Worm (Caenorhabditis elegans): Measurements from ENCODE around the gene unc-115.
A peak's percentile ranks its signal among the peaks of the same experiment; 100 is the strongest.

Gene unc-115

DNA sequence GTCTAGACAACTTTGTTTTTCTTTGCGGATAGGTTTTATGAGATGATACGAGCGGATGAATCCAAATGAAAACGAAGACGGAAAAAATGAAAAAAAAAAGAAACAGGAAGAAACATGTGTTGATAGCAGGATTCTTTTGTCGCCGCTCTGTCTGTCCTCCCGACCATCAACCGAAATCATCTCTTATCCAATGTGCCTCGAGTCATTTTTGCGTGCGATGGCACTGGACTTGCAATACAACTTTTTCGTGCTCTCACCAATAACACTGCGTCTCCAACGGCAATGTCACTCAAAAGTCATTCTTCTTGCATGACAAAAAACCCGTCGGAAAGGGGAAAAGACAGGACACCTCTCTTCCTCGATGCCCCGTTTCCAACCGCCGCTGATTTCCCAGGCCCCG, 29.6 kb downstream of the unc-115 start, which contains the start of gene ncs-4:
TSS of gene ncs-4 (plus strand) at position 227 of the 400 bp plus-strand sequence.
- no peak for TF ChIP-seq nhr-10 (tag; optimal IDR thresholded peaks at IDR 0.05)
- TF ChIP-seq hlh-11 (tag; optimal IDR thresholded peaks at IDR 0.05) = peak; percentile 37
- TF ChIP-seq Y5F2A.4 (GFP tag; optimal IDR thresholded peaks at IDR 0.05) = no peak
- peak in 1 of 2 experiments; percentile 65 for TF ChIP-seq daf-16 (GFP tag; optimal IDR thresholded peaks at IDR 0.05)
- TF ChIP-seq daf-16 (tag; optimal IDR thresholded peaks at IDR 0.05) = no peak

ce11 chrX:10182613-10183012, 35.9 kb downstream of the unc-115 start:
- TF ChIP-seq aha-1 (tag) (peak; percentile 93), nhr-42 (GFP tag; IDR thresholded peaks at IDR 0.05) (no peak)

ce11 chrX:10183695-10184094, 37.0 kb downstream of the unc-115 start, which contains the start of gene arrd-28:
Gene arrd-28, plus strand, starts transcription at chrX:10183995.
- no peak for TF ChIP-seq ztf-7 (tag; optimal IDR thresholded peaks at IDR 0.05)
- TF ChIP-seq Y48G9A.11 (GFP tag; IDR thresholded peaks at IDR 0.05) = no peak
- no peak for TF ChIP-seq aha-1 (tag)
- 0 out of 2 replicates have a peak, but pooled peaks have one; percentile 24 for TF ChIP-seq php-3 (GFP tag; IDR thresholded peaks at IDR 0.05)
- TF ChIP-seq mes-2 (tag; optimal IDR thresholded peaks at IDR 0.05; ENCODE audit: poor library complexity, severe bottlenecking) = no peak
- TF ChIP-seq sdz-12 (GFP tag; optimal IDR thresholded peaks at IDR 0.05) = no peak
- no peak for TF ChIP-seq ZK546.5 (tag; optimal IDR thresholded peaks at IDR 0.05)
- no peak for TF ChIP-seq cey-2 (tag; optimal IDR thresholded peaks at IDR 0.05; ENCODE audit: borderline replicate concordance, insufficient read depth)
- no peak for TF ChIP-seq dmd-8 (GFP tag; IDR thresholded peaks at IDR 0.05)

DNA sequence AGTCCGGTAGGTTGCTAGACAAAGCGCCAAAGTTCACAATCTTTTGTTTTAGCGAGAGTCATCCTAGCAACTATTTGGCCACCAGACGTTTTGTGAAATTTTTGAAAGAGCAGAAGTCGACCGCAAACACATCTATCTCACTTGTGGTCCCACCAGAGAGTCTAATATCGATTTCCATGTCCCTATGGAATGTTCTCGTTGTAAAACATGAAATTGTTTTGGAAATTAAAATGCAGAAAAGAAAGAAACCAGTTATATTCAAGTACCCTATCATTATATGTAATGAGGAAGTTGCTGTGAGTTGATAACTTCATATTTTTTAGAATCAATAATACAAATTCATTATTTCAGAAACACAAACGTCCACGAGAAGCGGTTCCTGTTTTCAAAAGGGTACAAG, 38.0 kb downstream of the unc-115 start:
- TF ChIP-seq zag-1 (tag; optimal IDR thresholded peaks at IDR 0.05) (no peak), aha-1 (tag) (peak; percentile 90)

DNA sequence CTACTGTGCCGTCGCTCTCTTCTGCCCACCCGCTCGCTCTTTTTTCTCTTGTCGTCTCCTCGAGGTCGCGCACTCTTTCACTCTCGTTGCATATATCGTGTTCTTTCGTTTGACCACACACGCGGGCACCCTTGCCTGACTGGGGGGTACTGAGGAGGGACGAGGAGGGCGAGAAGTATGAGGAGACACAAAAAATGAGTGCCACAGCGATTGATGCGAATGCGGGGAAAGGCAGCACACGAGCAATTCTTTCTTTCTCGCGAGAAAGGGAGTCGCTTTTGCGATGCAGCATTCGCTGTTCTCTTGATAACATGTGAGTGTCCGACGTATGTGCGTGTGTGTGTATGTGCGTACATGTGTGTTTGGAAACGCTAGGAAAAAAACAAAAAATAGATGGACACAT, 41.8 kb downstream of the unc-115 start:
- TF ChIP-seq cey-2 (tag; optimal IDR thresholded peaks at IDR 0.05; ENCODE audit: borderline replicate concordance, insufficient read depth) = no peak
- 0 out of 4 replicates have a peak, but pooled peaks of 1 of the 2 experiments have one; percentile 33 for TF ChIP-seq madf-5 (GFP tag; IDR thresholded peaks at IDR 0.05)
- TF ChIP-seq nhr-42 (GFP tag; IDR thresholded peaks at IDR 0.05) = peak; percentile 55; the same call in 1 of the 2 replicates
- TF ChIP-seq lin-15B (tag; optimal IDR thresholded peaks at IDR 0.05) = no peak
- peak; percentile 94 for TF ChIP-seq mep-1 (tag; optimal IDR thresholded peaks at IDR 0.05)
- no peak for TF ChIP-seq nhr-76 (tag; optimal IDR thresholded peaks at IDR 0.05)
- peak; percentile 86 for TF ChIP-seq set-16 (GFP tag; IDR thresholded peaks at IDR 0.05)
- TF ChIP-seq jun-1 (tag; optimal IDR thresholded peaks at IDR 0.05) = peak; percentile 13
- no peak for TF ChIP-seq ceh-62 (tag; optimal IDR thresholded peaks at IDR 0.05)
- peak; percentile 86 for TF ChIP-seq nhr-11 (tag; optimal IDR thresholded peaks at IDR 0.05)
- peak; percentile 60 for TF ChIP-seq T20F7.1 (GFP tag; optimal IDR thresholded peaks at IDR 0.05)
- peak; percentile 75 for TF ChIP-seq nhr-25 (tag; optimal IDR thresholded peaks at IDR 0.05; ENCODE audit: borderline replicate concordance, insufficient read depth)
- TF ChIP-seq hmg-1.1 (GFP tag; IDR thresholded peaks at IDR 0.05) = peak; percentile 91
- TF ChIP-seq nhr-102 (tag; optimal IDR thresholded peaks at IDR 0.05) = peak; percentile 50
- no peak for TF ChIP-seq zip-11 (GFP tag; IDR thresholded peaks at IDR 0.05)
- peak; percentile 8 for TF ChIP-seq F10B5.3 (tag; optimal IDR thresholded peaks at IDR 0.05)
- TF ChIP-seq fkh-10 (GFP tag; optimal IDR thresholded peaks at IDR 0.05) = peak; percentile 58
- TF ChIP-seq hif-1 (tag; optimal IDR thresholded peaks at IDR 0.05) = peak; percentile 21 to 68
- peak; percentile 26 for TF ChIP-seq lin-13 (GFP tag; optimal IDR thresholded peaks at IDR 0.05)
- peak; percentile 64 for TF ChIP-seq nhr-77 (tag; optimal IDR thresholded peaks at IDR 0.05)
- peak; percentile 14 to 73 for TF ChIP-seq lsy-2 (tag; optimal IDR thresholded peaks at IDR 0.05)
- peak; percentile 43 for TF ChIP-seq duxl-1 (tag; optimal IDR thresholded peaks at IDR 0.05; ENCODE audit: poor library complexity)
- no peak for TF ChIP-seq ZK337.2 (GFP tag; IDR thresholded peaks at IDR 0.05)
- no peak for TF ChIP-seq F44E2.7 (GFP tag; IDR thresholded peaks at IDR 0.05)
- TF ChIP-seq nhr-41 (GFP tag; IDR thresholded peaks at IDR 0.05) = 0 out of 2 replicates have a peak, but pooled peaks have one; percentile 10
- peak in 1 of 2 experiments; percentile 100 for TF ChIP-seq unc-62 (GFP tag; optimal IDR thresholded peaks at IDR 0.05 in 1 of 2)
- TF ChIP-seq unc-62 (tag; optimal IDR thresholded peaks at IDR 0.05) = no peak
- peak in 1 of 2 experiments; percentile 64 for TF ChIP-seq daf-16 (GFP tag; optimal IDR thresholded peaks at IDR 0.05)
- peak; percentile 38 for TF ChIP-seq daf-16 (tag; optimal IDR thresholded peaks at IDR 0.05)
- TF ChIP-seq dpl-1 (GFP tag; optimal IDR thresholded peaks at IDR 0.05) = peak; percentile 14
- peak; percentile 91 for TF ChIP-seq hlh-11 (tag; optimal IDR thresholded peaks at IDR 0.05)
- TF ChIP-seq tra-1 (GFP tag; IDR thresholded peaks at IDR 0.05) = peak; percentile 92
